Fruit fly (Drosophila melanogaster) whole organism, pupa: ENCODE results near the gene CG14445.

Source experiments
- CG10348 ChIP-seq: fragments of 200-800 bp; sonication (Bioruptor generic); IDR thresholded peaks from 2 replicates; pipeline ENCODE4 v1.3.6; 2022; ENCODE audit warnings: missing biosample characterization, missing genetic modification characterization
- CG12605 ChIP-seq: fragments of 200-800 bp; sonication (Bioruptor generic); IDR thresholded peaks from 2 replicates; pipeline ENCODE4 v1.3.6; 2022; ENCODE audit warnings: missing biosample characterization, missing genetic modification characterization
- CG13204 ChIP-seq: fragments of 200-800 bp; sonication (Bioruptor generic); optimal IDR thresholded peaks from 2 replicates; lab custom pipeline; 2018; ENCODE audit warnings: missing biosample characterization, mild to moderate bottlenecking, missing genetic modification characterization, moderate library complexity
- CG14655 ChIP-seq: fragments of 200-800 bp; sonication (Bioruptor generic); optimal IDR thresholded peaks from 3 replicates; lab custom pipeline; 2017; ENCODE audit warnings: mild to moderate bottlenecking, missing biosample characterization, missing genetic modification reagents, missing genetic modification characterization
- CG15710 ChIP-seq: fragments of 200-800 bp; sonication (Bioruptor generic); optimal IDR thresholded peaks from 2 replicates; lab custom pipeline; 2018; ENCODE audit warnings: missing biosample characterization, mild to moderate bottlenecking, missing genetic modification characterization, moderate library complexity
- CG17806 ChIP-seq: fragments of 200-800 bp; sonication (Bioruptor generic); optimal IDR thresholded peaks from 2 replicates; lab custom pipeline; 2018; ENCODE audit warnings: missing biosample characterization, mild to moderate bottlenecking, missing genetic modification characterization, moderate library complexity
- CG32121 ChIP-seq: fragments of 200-800 bp; sonication (Bioruptor generic); IDR thresholded peaks from 2 replicates; pipeline ENCODE4 v1.3.6; 2022; ENCODE audit warnings: missing biosample characterization, missing genetic modification characterization
- CG34367 ChIP-seq: fragments of 200-800 bp; sonication (Bioruptor generic); optimal IDR thresholded peaks from 2 replicates; lab custom pipeline; 2018; ENCODE audit warnings: missing biosample characterization, mild to moderate bottlenecking, missing genetic modification characterization
- CG4496 ChIP-seq: fragments of 200-800 bp; sonication (Bioruptor generic); IDR thresholded peaks from 3 replicates; pipeline ENCODE4 v1.3.6; 2022; ENCODE audit warnings: missing biosample characterization, missing genetic modification characterization
- CG8159 ChIP-seq: fragments of 200-800 bp; sonication (Bioruptor generic); optimal IDR thresholded peaks from 3 replicates; lab custom pipeline; 2018; ENCODE audit warnings: missing biosample characterization, mild to moderate bottlenecking, missing genetic modification characterization, moderate library complexity
- CG8301 ChIP-seq: fragments of 200-800 bp; sonication (Bioruptor generic); optimal IDR thresholded peaks from 2 replicates; lab custom pipeline; 2018; ENCODE audit warnings: missing biosample characterization, mild to moderate bottlenecking, missing genetic modification characterization
- CG9948 ChIP-seq: fragments of 200-800 bp; sonication (Bioruptor generic); optimal IDR thresholded peaks from 2 replicates; lab custom pipeline; 2018; ENCODE audit warnings: missing biosample characterization, mild to moderate bottlenecking, missing genetic modification characterization, moderate library complexity
- D1 ChIP-seq: fragments of 200-800 bp; sonication (Bioruptor generic); optimal IDR thresholded peaks from 2 replicates; lab custom pipeline; 2018; ENCODE audit warnings: missing biosample characterization, mild to moderate bottlenecking, missing genetic modification characterization, moderate library complexity
- EcR ChIP-seq: fragments of 200-800 bp; sonication (Bioruptor generic); optimal IDR thresholded peaks from 3 replicates; lab custom pipeline; 2019; ENCODE audit warnings: missing biosample characterization, missing genetic modification characterization, mild to moderate bottlenecking, moderate library complexity, missing genetic modification reagents
- Ets98B ChIP-seq: fragments of 200-800 bp; sonication (Bioruptor generic); IDR thresholded peaks from 2 replicates; pipeline ENCODE4 v1.3.6; 2022; ENCODE audit warnings: missing biosample characterization, missing genetic modification characterization
- Pif1A ChIP-seq: fragments of 200-800 bp; sonication (Bioruptor generic); optimal IDR thresholded peaks from 3 replicates; lab custom pipeline; 2016; ENCODE audit warnings: missing biosample characterization, missing genetic modification characterization
- Pif1B ChIP-seq: fragments of 200-800 bp; sonication (Bioruptor generic); optimal IDR thresholded peaks from 3 replicates; lab custom pipeline; 2016; ENCODE audit warnings: missing biosample characterization, missing genetic modification characterization
- Snoo ChIP-seq: fragments of 200-800 bp; sonication (Bioruptor generic); optimal IDR thresholded peaks from 3 replicates; lab custom pipeline; 2017; ENCODE audit warnings: missing biosample characterization, mild to moderate bottlenecking, missing genetic modification characterization, inconsistent platforms
- fd96Ca ChIP-seq: fragments of 200-800 bp; sonication (Bioruptor generic); IDR thresholded peaks from 3 replicates; pipeline ENCODE4 v1.3.6; 2022; ENCODE audit warnings: missing biosample characterization, missing genetic modification characterization
- gl ChIP-seq: fragments of 200-800 bp; sonication (Bioruptor generic); optimal IDR thresholded peaks from 2 replicates; lab custom pipeline; 2018; ENCODE audit warnings: missing biosample characterization, mild to moderate bottlenecking, missing genetic modification characterization
- rn ChIP-seq: fragments of 200-800 bp; sonication (Bioruptor generic); IDR thresholded peaks from 2 replicates; pipeline ENCODE4 v1.3.6; 2022; ENCODE audit warnings: missing biosample characterization, missing genetic modification characterization

CG14445 gene

DNA sequence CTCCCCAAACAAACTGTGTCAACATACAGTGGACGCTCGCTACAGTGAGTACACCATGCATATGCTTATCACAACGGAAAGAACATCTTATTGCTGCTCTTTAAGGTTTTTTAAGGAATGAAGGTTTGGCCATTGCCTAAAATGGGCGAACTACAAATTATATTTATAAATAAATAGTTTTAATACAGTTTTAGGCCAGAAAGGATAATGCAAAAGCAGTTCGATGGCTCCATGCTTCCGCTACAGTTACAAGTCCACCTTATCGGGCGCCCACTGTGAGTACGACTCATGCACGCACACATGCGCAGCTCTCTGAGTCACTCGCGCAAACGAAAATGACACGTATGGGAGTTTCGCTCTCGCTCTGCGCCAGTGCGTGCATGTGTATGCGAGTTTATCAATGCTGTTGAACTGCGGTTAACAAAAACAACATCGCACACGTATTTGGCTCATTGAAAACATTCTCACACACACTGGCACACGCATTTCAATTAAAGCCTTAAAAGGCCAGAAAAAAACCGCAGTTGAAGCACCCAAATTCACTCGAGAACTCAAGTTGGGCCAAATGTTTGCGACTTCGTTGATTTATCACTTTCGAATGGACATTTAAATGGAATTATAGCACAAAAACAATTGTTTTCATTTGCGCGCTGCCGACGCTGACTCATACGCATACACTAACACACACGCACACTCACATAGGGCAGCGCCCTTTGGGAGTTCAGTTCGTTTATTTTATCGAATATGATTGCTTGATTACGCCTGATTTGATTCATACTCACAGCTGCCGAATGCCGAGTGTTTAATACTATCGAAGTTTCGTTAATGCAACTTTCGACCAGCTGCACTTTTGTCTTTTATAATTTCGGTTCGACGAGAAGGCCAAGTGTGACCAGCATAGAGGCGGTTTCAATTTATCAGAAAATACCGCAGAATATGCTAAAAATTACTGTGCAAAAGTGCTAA, 12.6 kb upstream of the CG14445 start, which contains the start of gene sqh:
sqh (minus strand) TSS at position 916 of the 966 bp plus-strand sequence.
- no peak for TF ChIP-seq D1 (tag; lab: Kevin White, UChicago)
- peak; percentile 84 for TF ChIP-seq Pif1A (GFP tag; lab: Kevin White, UChicago)
- peak; percentile 75 for TF ChIP-seq CG34367
- TF ChIP-seq gl (tag; lab: Kevin White, UChicago), result peak; percentile 66
- TF ChIP-seq CG32121 (GFP tag; lab: Robert Waterston, UW), result peak; percentile 95
- TF ChIP-seq rn (GFP tag; lab: Robert Waterston, UW), result peak; percentile 78
- TF ChIP-seq CG12605 (GFP tag; lab: Robert Waterston, UW), result peak; percentile 76
- TF ChIP-seq Pif1B (GFP tag; lab: Kevin White, UChicago), result peak; percentile 87
- TF ChIP-seq CG9948, result peak; percentile 82
- TF ChIP-seq fd96Ca, result peak; percentile 96
- peak; percentile 80 for TF ChIP-seq CG10348 (GFP tag; lab: Robert Waterston, UW)
- peak; percentile 94 for TF ChIP-seq CG4496 (GFP tag; lab: Robert Waterston, UW)
- peak; percentile 85 for TF ChIP-seq Snoo
- peak; percentile 86 for TF ChIP-seq CG15710 (tag; lab: Kevin White, UChicago)
- peak; percentile 66 for TF ChIP-seq CG17806 (tag; lab: Kevin White, UChicago)
- TF ChIP-seq EcR, result peak; percentile 94
- peak; percentile 87 for TF ChIP-seq CG14655
- TF ChIP-seq CG13204, result no peak
- peak; percentile 91 for TF ChIP-seq Ets98B (GFP tag; lab: Robert Waterston, UW)
- TF ChIP-seq CG8301 (tag; lab: Kevin White, UChicago), result peak; percentile 82
- peak; percentile 81 for TF ChIP-seq CG8159 (tag; lab: Kevin White, UChicago)
- TF ChIP-seq, all 21 proteins: peak for 19

DNA sequence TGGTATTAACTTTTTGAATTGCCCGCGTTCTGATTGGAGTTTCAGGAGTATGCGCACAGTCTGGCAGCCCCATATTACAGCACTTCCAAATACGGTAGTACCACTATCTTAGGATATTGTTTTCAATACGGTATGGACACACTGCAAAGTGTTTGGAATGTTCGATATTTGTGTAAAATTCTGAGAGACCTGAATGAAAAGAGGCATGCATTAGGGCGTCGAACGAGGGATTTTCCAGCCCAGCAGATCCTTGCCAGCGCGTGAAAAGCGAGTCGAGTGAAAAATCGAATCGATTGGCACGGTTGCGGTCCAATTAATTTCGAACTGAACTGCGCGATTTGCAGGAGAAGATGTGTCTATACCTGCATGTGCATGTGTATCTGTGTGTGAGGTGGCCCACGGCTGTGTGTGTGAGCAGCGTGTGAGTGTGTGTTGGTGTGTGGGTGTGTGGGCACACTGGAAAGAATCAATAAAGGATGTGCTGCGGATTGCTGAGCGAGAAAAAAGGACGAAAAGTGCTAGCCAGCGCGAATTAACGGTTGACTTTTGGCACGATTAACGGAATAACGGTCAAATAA, 11.6 kb upstream of the CG14445 start, which contains the start of gene dtn:
dtn (plus strand) TSS at position 176 of the 578 bp plus-strand sequence.
- no peak for TF ChIP-seq fd96Ca
- TF ChIP-seq rn (GFP tag; lab: Robert Waterston, UW), result no peak
- no peak for TF ChIP-seq CG32121 (GFP tag; lab: Robert Waterston, UW)
- TF ChIP-seq Pif1A (GFP tag; lab: Kevin White, UChicago), result no peak
- TF ChIP-seq D1 (tag; lab: Kevin White, UChicago), result no peak
- no peak for TF ChIP-seq CG4496 (GFP tag; lab: Robert Waterston, UW)
- TF ChIP-seq CG9948, result no peak
- no peak for TF ChIP-seq Snoo
- no peak for TF ChIP-seq CG17806 (tag; lab: Kevin White, UChicago)
- TF ChIP-seq CG34367, result no peak
- TF ChIP-seq CG8301 (tag; lab: Kevin White, UChicago), result no peak

DNA sequence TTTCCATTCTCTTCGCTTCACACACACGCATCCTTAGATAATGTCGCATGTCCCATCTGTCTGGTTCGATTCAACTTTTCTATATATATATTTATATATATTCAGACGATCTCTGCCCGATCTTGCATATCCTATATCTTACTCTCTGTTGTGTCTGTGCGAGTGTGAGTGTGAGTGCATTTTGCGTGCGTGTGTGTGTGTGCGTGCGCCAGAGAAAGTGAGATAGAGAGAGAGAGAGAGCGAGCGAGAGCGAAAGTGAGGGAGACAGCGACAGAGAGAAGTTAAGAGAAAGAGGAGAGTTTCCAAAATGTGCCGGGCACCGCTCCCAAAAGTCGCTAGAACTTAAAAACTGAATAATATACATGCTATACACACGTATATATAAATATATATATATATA, 5.4 kb upstream of the CG14445 start:
- TF ChIP-seq CG14655 (no peak), Pif1B (GFP tag; lab: Kevin White, UChicago) (no peak), CG34367 (no peak), CG4496 (GFP tag; lab: Robert Waterston, UW) (no peak), CG12605 (GFP tag; lab: Robert Waterston, UW) (no peak), Snoo (no peak), CG8301 (tag; lab: Kevin White, UChicago) (no peak), fd96Ca (no peak), CG15710 (tag; lab: Kevin White, UChicago) (no peak), Pif1A (GFP tag; lab: Kevin White, UChicago) (no peak), CG10348 (GFP tag; lab: Robert Waterston, UW) (no peak), EcR (no peak), CG9948 (no peak), CG32121 (GFP tag; lab: Robert Waterston, UW) (no peak), rn (GFP tag; lab: Robert Waterston, UW) (no peak), gl (tag; lab: Kevin White, UChicago) (no peak), CG17806 (tag; lab: Kevin White, UChicago) (no peak), CG13204 (no peak)

DNA sequence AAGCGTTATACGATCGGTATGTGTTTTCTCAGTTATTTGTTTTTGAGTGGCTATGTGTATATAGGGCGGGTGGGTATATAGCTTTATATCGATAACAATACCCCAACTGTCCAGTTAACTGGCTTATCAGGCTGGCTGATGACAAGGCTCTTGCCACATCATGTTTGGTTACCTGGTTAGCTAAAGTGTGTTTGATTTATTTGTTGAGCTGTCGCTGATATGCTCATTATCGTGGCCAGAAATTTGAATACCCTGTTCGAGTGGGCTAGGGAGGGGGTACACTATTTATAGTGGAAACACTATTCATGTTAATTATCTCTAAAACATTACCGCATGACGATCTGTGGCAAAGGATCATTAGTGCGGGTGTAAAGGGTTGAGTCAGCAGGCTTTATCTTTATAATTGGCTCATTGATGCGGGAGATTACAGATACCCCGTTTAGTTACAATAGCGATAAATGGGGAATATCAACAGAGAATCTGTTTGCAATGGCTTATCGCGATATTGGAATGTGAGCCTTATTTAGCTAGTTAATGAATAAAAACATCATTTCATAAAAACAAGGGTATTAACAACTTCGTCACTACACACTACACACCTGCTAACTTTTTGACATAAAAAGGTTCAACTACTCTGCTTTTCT, 15.9 kb downstream of the CG14445 start:
- no peak for TF ChIP-seq Pif1A (GFP tag; lab: Kevin White, UChicago)
- no peak for TF ChIP-seq CG9948
- no peak for TF ChIP-seq rn (GFP tag; lab: Robert Waterston, UW)
- TF ChIP-seq CG8301 (tag; lab: Kevin White, UChicago), result no peak
- no peak for TF ChIP-seq Pif1B (GFP tag; lab: Kevin White, UChicago)
- TF ChIP-seq Snoo, result no peak
- no peak for TF ChIP-seq gl (tag; lab: Kevin White, UChicago)
- no peak for TF ChIP-seq CG14655
- TF ChIP-seq CG13204, result no peak
- TF ChIP-seq CG17806 (tag; lab: Kevin White, UChicago), result no peak
- no peak for TF ChIP-seq EcR
- TF ChIP-seq CG34367, result no peak
- no peak for TF ChIP-seq CG32121 (GFP tag; lab: Robert Waterston, UW)
- TF ChIP-seq fd96Ca, result no peak
- no peak for TF ChIP-seq D1 (tag; lab: Kevin White, UChicago)
- TF ChIP-seq CG10348 (GFP tag; lab: Robert Waterston, UW), result no peak

DNA sequence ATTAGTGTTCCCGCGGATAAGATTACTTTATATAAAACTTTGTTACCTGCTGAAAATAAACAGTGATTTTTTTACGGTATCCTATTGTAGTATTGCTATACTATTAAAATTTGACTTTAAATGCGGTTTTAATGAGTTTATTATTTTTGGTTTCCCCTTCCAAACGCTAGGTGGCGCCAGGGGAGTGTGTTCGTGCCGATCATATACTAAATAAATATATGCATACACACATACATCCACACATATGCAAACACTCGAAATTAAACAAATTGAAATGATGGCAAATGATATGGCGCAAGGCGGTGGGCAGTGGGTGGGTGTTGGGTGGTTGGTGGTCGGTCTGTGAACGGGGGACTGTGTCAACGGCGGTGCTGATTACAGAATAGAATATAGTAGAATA, 16.6 kb downstream of the CG14445 start:
- no peak for TF ChIP-seq CG4496 (GFP tag; lab: Robert Waterston, UW)
- no peak for TF ChIP-seq D1 (tag; lab: Kevin White, UChicago)
- TF ChIP-seq Pif1B (GFP tag; lab: Kevin White, UChicago), result no peak
- no peak for TF ChIP-seq CG10348 (GFP tag; lab: Robert Waterston, UW)
- no peak for TF ChIP-seq Snoo
- TF ChIP-seq CG8159 (tag; lab: Kevin White, UChicago), result no peak
- TF ChIP-seq CG32121 (GFP tag; lab: Robert Waterston, UW), result no peak
- no peak for TF ChIP-seq CG12605 (GFP tag; lab: Robert Waterston, UW)
- TF ChIP-seq CG34367, result no peak
